Worm (Caenorhabditis elegans) whole organism, mixed stage, embryonic: Measurements from ENCODE around the gene ccd-5.

Experiments used
- M03D4.4 ChIP-seq: sonication (generic microtip); optimal IDR thresholded peaks from 2 replicates; lab custom pipeline; 2017; ENCODE audit warnings: mild to moderate bottlenecking, missing genetic modification characterization, missing compliant biosample characterization
- bed-3 ChIP-seq: fragments of 200-800 bp; sonication (Bioruptor generic); optimal IDR thresholded peaks from 3 replicates; lab custom pipeline; 2018; ENCODE audit warnings: mild to moderate bottlenecking, missing genetic modification characterization, moderate library complexity, missing compliant biosample characterization
- blmp-1 ChIP-seq: fragments of 150-350 bp; optimal IDR thresholded peaks from 2 replicates; lab custom pipeline; 2014; ENCODE audit warnings: missing biosample characterization, missing genetic modification characterization
- ceh-39 ChIP-seq: fragments of 150-350 bp; optimal IDR thresholded peaks from 2 replicates; lab custom pipeline; 2014; ENCODE audit warnings: missing biosample characterization, missing genetic modification characterization
- ceh-43 ChIP-seq: fragments of 200-800 bp; sonication (Bioruptor generic); optimal IDR thresholded peaks from 2 replicates; lab custom pipeline; 2018; ENCODE audit warnings: mild to moderate bottlenecking, missing genetic modification characterization, moderate library complexity, missing compliant biosample characterization
- ceh-83 ChIP-seq: fragments of 200-800 bp; sonication (Bioruptor generic); optimal IDR thresholded peaks from 2 replicates; lab custom pipeline; 2018; ENCODE audit warnings: mild to moderate bottlenecking, missing genetic modification characterization, missing compliant biosample characterization
- ces-1 ChIP-seq: fragments of 150-350 bp; optimal IDR thresholded peaks from 2 replicates; lab custom pipeline; 2014; ENCODE audit warnings: missing biosample characterization, missing genetic modification reagents, missing genetic modification characterization
- cnd-1 ChIP-seq: fragments of 200-800 bp; sonication (Bioruptor generic); optimal IDR thresholded peaks from 2 replicates; lab custom pipeline; 2018; ENCODE audit warnings: mild to moderate bottlenecking, missing genetic modification characterization, missing compliant biosample characterization
- drap-1 ChIP-seq: fragments of 200-800 bp; sonication (Bioruptor generic); optimal IDR thresholded peaks from 3 replicates; lab custom pipeline; 2018; ENCODE audit warnings: mild to moderate bottlenecking, missing genetic modification characterization, missing compliant biosample characterization
- elt-3 ChIP-seq: fragments of 150-350 bp; optimal IDR thresholded peaks from 2 replicates; lab custom pipeline; 2014; ENCODE audit warnings: missing biosample characterization, missing genetic modification characterization
- ham-2 ChIP-seq: fragments of 200-800 bp; sonication (Bioruptor generic); optimal IDR thresholded peaks from 2 replicates; lab custom pipeline; 2018; ENCODE audit warnings: mild to moderate bottlenecking, missing genetic modification characterization, missing compliant biosample characterization
- hlh-1 ChIP-seq: fragments of 150-350 bp; optimal IDR thresholded peaks from 2 replicates; lab custom pipeline; 2014; ENCODE audit warnings: missing biosample characterization, missing genetic modification reagents, missing genetic modification characterization
- lin-13 ChIP-seq: fragments of 150-350 bp; optimal IDR thresholded peaks from 2 replicates; lab custom pipeline; 2014; ENCODE audit warnings: missing biosample characterization, missing genetic modification characterization
- lin-32 ChIP-seq: fragments of 200-800 bp; sonication (Bioruptor generic); optimal IDR thresholded peaks from 2 replicates; lab custom pipeline; 2018; ENCODE audit warnings: mild to moderate bottlenecking, missing genetic modification characterization, missing compliant biosample characterization
- lsy-2 ChIP-seq: fragments of 150-350 bp; optimal IDR thresholded peaks from 2 replicates; lab custom pipeline; 2014; ENCODE audit warnings: missing biosample characterization, missing genetic modification characterization
- mab-5 ChIP-seq: fragments of 150-350 bp; optimal IDR thresholded peaks from 2 replicates; lab custom pipeline; 2014; ENCODE audit warnings: missing biosample characterization, missing genetic modification characterization
- mep-1 ChIP-seq: fragments of 150-350 bp; optimal IDR thresholded peaks from 2 replicates; lab custom pipeline; 2017; ENCODE audit warnings: missing biosample characterization, missing genetic modification reagents, missing genetic modification characterization, inconsistent platforms
- mls-2 ChIP-seq: sonication (generic microtip); optimal IDR thresholded peaks from 2 replicates; lab custom pipeline; 2016; ENCODE audit warnings: mild to moderate bottlenecking, missing genetic modification characterization, moderate library complexity, missing compliant biosample characterization
- nhr-12 ChIP-seq: fragments of 150-350 bp; optimal IDR thresholded peaks from 2 replicates; lab custom pipeline; 2014; ENCODE audit warnings: missing biosample characterization, missing genetic modification characterization
- nhr-2 ChIP-seq: fragments of 150-350 bp; optimal IDR thresholded peaks from 2 replicates; lab custom pipeline; 2014; ENCODE audit warnings: missing biosample characterization, missing genetic modification characterization
- nhr-237 ChIP-seq: fragments of 150-350 bp; optimal IDR thresholded peaks from 2 replicates; lab custom pipeline; 2014; ENCODE audit warnings: missing biosample characterization, missing genetic modification characterization
- nhr-28 ChIP-seq: fragments of 150-350 bp; optimal IDR thresholded peaks from 2 replicates; lab custom pipeline; 2014; ENCODE audit warnings: missing biosample characterization, missing genetic modification characterization
- nhr-76 ChIP-seq: sonication (generic microtip); optimal IDR thresholded peaks from 2 replicates; lab custom pipeline; 2017; ENCODE audit warnings: missing biosample characterization, missing genetic modification characterization
- sem-2 ChIP-seq: fragments of 200-800 bp; sonication (Bioruptor generic); optimal IDR thresholded peaks from 2 replicates; lab custom pipeline; 2018; ENCODE audit warnings: mild to moderate bottlenecking, missing genetic modification characterization, missing compliant biosample characterization
- snpc-4 ChIP-seq: fragments of 150-350 bp; optimal IDR thresholded peaks from 2 replicates; lab custom pipeline; 2014; ENCODE audit warnings: missing biosample characterization, missing genetic modification characterization
- unc-120 ChIP-seq: sonication (generic microtip); optimal IDR thresholded peaks from 2 replicates; lab custom pipeline; 2017; ENCODE audit warnings: missing genetic modification characterization, missing compliant biosample characterization; ENCODE audit not compliant: poor library complexity, severe bottlenecking
- zip-8 ChIP-seq: fragments of 150-350 bp; optimal IDR thresholded peaks from 2 replicates; lab custom pipeline; 2014; ENCODE audit warnings: missing biosample characterization, missing genetic modification characterization
- ztf-11 ChIP-seq: fragments of 150-350 bp; optimal IDR thresholded peaks from 2 replicates; lab custom pipeline; 2014; ENCODE audit warnings: missing biosample characterization, missing genetic modification characterization

ccd-5 gene

ce11 chrX:2581828-2582589, 9.6 kb upstream of the ccd-5 start:
- no peak for TF ChIP-seq ztf-11 (tag; lab: Kevin White, UChicago)
- TF ChIP-seq ceh-39 = no peak
- TF ChIP-seq nhr-76 (tag; lab: Kevin White, UChicago) = no peak
- TF ChIP-seq hlh-1 (tag; lab: Kevin White, UChicago) = no peak
- TF ChIP-seq lin-32 = no peak
- TF ChIP-seq mls-2 = no peak

- TF ChIP-seq nhr-237 (tag; lab: Kevin White, UChicago) (no peak), ztf-11 (tag; lab: Kevin White, UChicago) (no peak), mep-1 (tag; lab: Kevin White, UChicago) (no peak), mls-2 (no peak), sem-2 (GFP tag; lab: Kevin White, UChicago) (no peak), nhr-28 (tag; lab: Kevin White, UChicago) (no peak), unc-120 (tag; lab: Kevin White, UChicago) (no peak), cnd-1 (tag; lab: Kevin White, UChicago) (no peak), blmp-1 (tag; lab: Kevin White, UChicago) (no peak), elt-3 (tag; lab: Kevin White, UChicago) (no peak), hlh-1 (tag; lab: Kevin White, UChicago) (no peak), snpc-4 (no peak), ham-2 (no peak)
These were observed 8.1 kb upstream of the ccd-5 start, which contains the start of gene H01M10.1 for ce11 chrX:2580524-2580981. H01M10.1 (minus strand) TSS chrX:2580574.

- TF ChIP-seq ceh-43 (GFP tag; lab: Kevin White, UChicago) (no peak), nhr-76 (tag; lab: Kevin White, UChicago) (no peak), zip-8 (tag; lab: Kevin White, UChicago) (no peak), sem-2 (GFP tag; lab: Kevin White, UChicago) (no peak), blmp-1 (tag; lab: Kevin White, UChicago) (no peak), drap-1 (no peak), lin-32 (no peak), M03D4.4 (no peak), nhr-2 (tag; lab: Kevin White, UChicago) (no peak), ces-1 (GFP tag; lab: Kevin White, UChicago) (no peak), mep-1 (tag; lab: Kevin White, UChicago) (no peak), mls-2 (no peak), nhr-237 (tag; lab: Kevin White, UChicago) (no peak)
These were observed 5.0 kb upstream of the ccd-5 start, which contains the start of gene ttr-42 for ce11 chrX:2577442-2577841. ttr-42 (plus strand) TSS chrX:2577742.

ce11 chrX:2569040-2569439, 3.4 kb downstream of the ccd-5 start:
- TF ChIP-seq mep-1 (tag; lab: Kevin White, UChicago) = no peak
- TF ChIP-seq unc-120 (tag; lab: Kevin White, UChicago) = no peak
- no peak for TF ChIP-seq drap-1
- TF ChIP-seq ceh-83 (GFP tag; lab: Kevin White, UChicago) = no peak
- no peak for TF ChIP-seq ham-2

ce11 chrX:2567761-2568160, 4.7 kb downstream of the ccd-5 start:
- TF ChIP-seq ztf-11 (tag; lab: Kevin White, UChicago) = no peak
- no peak for TF ChIP-seq nhr-12 (tag; lab: Kevin White, UChicago)
- TF ChIP-seq nhr-76 (tag; lab: Kevin White, UChicago) = no peak
- no peak for TF ChIP-seq mls-2
- TF ChIP-seq, all 35 proteins: peak for 0

ce11 chrX:2565308-2565773, 7.1 kb downstream of the ccd-5 start, which contains the start of gene F52H2.15:
F52H2.15 (plus strand) TSS chrX:2565358.
- no peak for TF ChIP-seq nhr-28 (tag; lab: Kevin White, UChicago)

- TF ChIP-seq elt-3 (tag; lab: Kevin White, UChicago) (no peak), mls-2 (no peak), lin-13 (tag; lab: Kevin White, UChicago) (no peak), hlh-1 (tag; lab: Kevin White, UChicago) (no peak), lin-32 (no peak), nhr-28 (tag; lab: Kevin White, UChicago) (no peak), ham-2 (no peak), unc-120 (tag; lab: Kevin White, UChicago) (no peak), mab-5 (tag; lab: Kevin White, UChicago) (no peak), bed-3 (GFP tag; lab: Kevin White, UChicago) (no peak), nhr-12 (tag; lab: Kevin White, UChicago) (no peak), ceh-83 (GFP tag; lab: Kevin White, UChicago) (no peak), cnd-1 (tag; lab: Kevin White, UChicago) (no peak), zip-8 (tag; lab: Kevin White, UChicago) (no peak), ceh-39 (no peak), lsy-2 (tag; lab: Kevin White, UChicago) (no peak)
These were observed 8.4 kb downstream of the ccd-5 start, which contains the start of gene dhcr-24 for ce11 chrX:2564047-2564446. dhcr-24 (minus strand) TSS chrX:2564147.
